Fruit fly (Drosophila melanogaster) S2 (cell line): Measurements from ENCODE around the gene CG31752.

Source experiments
- CG8478 ChIP-seq: fragments of >200 bp; optimal IDR thresholded peaks from 2 replicates; lab custom pipeline; 2018
- CTCF ChIP-seq, 2 experiments: fragments of >200 bp; optimal IDR thresholded peaks; 2 replicates each; lab custom pipeline; 2018

DNA sequence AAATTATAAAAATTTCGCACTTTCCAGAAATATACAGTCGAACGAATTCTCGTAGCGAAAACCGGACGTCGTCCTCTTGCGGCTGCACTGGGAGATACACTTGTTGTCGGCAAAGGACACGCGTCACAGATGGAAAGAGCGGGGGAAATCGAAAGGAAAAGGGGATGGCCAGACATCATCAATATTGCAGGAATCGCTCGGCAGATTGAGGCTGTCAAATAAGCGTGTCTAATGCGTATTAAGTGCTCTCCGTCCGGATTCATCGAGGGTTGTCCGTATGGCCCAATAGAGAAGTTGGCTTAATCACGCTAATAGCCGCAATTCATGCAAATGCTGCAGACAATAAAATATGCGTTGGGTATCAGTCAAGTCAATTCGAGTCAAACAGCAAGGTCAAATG, 31.6 kb downstream of the CG31752 start:
- TF ChIP-seq CTCF (optimal IDR thresholded peaks at IDR 0.05; lab: Kevin White, UChicago) = no peak
- no peak for TF ChIP-seq CG8478 (lab: Kevin White, UChicago)
